Worm (Caenorhabditis elegans) whole organism, L1 larva: ENCODE measurements around the gene C09F12.3.

Source experiments
- C04F5.9 ChIP-seq: sonication (generic microtip); optimal IDR thresholded peaks from 2 replicates; lab custom pipeline; 2016; ENCODE audit warnings: missing genetic modification characterization, missing compliant biosample characterization
- C34B4.2 ChIP-seq: sonication (generic microtip); optimal IDR thresholded peaks from 2 replicates; lab custom pipeline; 2017; ENCODE audit warnings: mild to moderate bottlenecking, missing genetic modification characterization, missing compliant biosample characterization
- alr-1 ChIP-seq: fragments of 200-800 bp; sonication (Bioruptor generic); optimal IDR thresholded peaks from 2 replicates; lab custom pipeline; 2018; ENCODE audit warnings: borderline replicate concordance, mild to moderate bottlenecking, missing genetic modification characterization, missing compliant biosample characterization
- aly-2 ChIP-seq: fragments of 150-350 bp; optimal IDR thresholded peaks from 2 replicates; lab custom pipeline; 2014; ENCODE audit warnings: missing biosample characterization, missing genetic modification characterization
- ama-1 ChIP-seq: fragments of 150-350 bp; optimal IDR thresholded peaks from 2 replicates; lab custom pipeline; 2014
- ceh-8 ChIP-seq: fragments of 200-800 bp; sonication (Bioruptor generic); optimal IDR thresholded peaks from 2 replicates; lab custom pipeline; 2018; ENCODE audit warnings: mild to moderate bottlenecking, missing genetic modification characterization, moderate library complexity, missing compliant biosample characterization
- ceh-88 ChIP-seq: fragments of 200-800 bp; sonication (Bioruptor generic); IDR thresholded peaks from 2 replicates; pipeline ENCODE4 v1.3.6; 2022; ENCODE audit warnings: missing genetic modification characterization, missing compliant biosample characterization
- ces-1 ChIP-seq: fragments of 150-350 bp; optimal IDR thresholded peaks from 2 replicates; lab custom pipeline; 2014; ENCODE audit warnings: missing biosample characterization, missing genetic modification reagents, missing genetic modification characterization
- dpl-1 ChIP-seq, 3 experiments: fragments of 150-350 bp in 2 of 3; sonication (generic microtip) in 1 of 3; optimal IDR thresholded peaks; 2 replicates each; lab custom pipeline; 2014 to 2017; ENCODE audit warnings: missing biosample characterization in 3 of 3, missing genetic modification characterization in 3 of 3, missing genetic modification reagents in 3 of 3
- egl-27 ChIP-seq, 2 experiments: fragments of 150-350 bp in 1 of 2; sonication (generic microtip); optimal IDR thresholded peaks; 3 replicates each; lab custom pipeline; 2017 to 2018; ENCODE audit warnings: missing biosample characterization in 2 of 2, missing genetic modification characterization in 2 of 2, missing genetic modification reagents in 2 of 2
- elt-2 ChIP-seq: sonication (generic microtip); optimal IDR thresholded peaks from 2 replicates; lab custom pipeline; 2016; ENCODE audit warnings: missing genetic modification characterization, mild to moderate bottlenecking, inconsistent platforms, missing compliant biosample characterization, missing genetic modification reagents
- elt-3 ChIP-seq, 6 experiments: fragments of 150-350 bp in 1 of 6; sonication (generic microtip); optimal IDR thresholded peaks; 2 replicates each; lab custom pipeline; 2017 to 2018; ENCODE audit warnings: missing biosample characterization in 6 of 6, missing genetic modification characterization in 6 of 6, inconsistent platforms in 1 of 6
- fos-1 ChIP-seq: fragments of 150-350 bp; optimal IDR thresholded peaks from 2 replicates; lab custom pipeline; 2014; ENCODE audit warnings: missing biosample characterization, missing genetic modification characterization
- grh-1 ChIP-seq: fragments of 200-800 bp; sonication (Bioruptor generic); IDR thresholded peaks from 2 replicates; pipeline ENCODE4 v1.3.6; 2022; ENCODE audit warnings: missing genetic modification reagents, missing genetic modification characterization, missing compliant biosample characterization
- hpl-2 ChIP-seq: fragments of 150-350 bp; optimal IDR thresholded peaks from 2 replicates; lab custom pipeline; 2014; ENCODE audit warnings: missing biosample characterization, missing genetic modification reagents, missing genetic modification characterization
- isw-1 ChIP-seq: fragments of 200-800 bp; sonication (Bioruptor generic); IDR thresholded peaks from 2 replicates; pipeline ENCODE4 v1.3.6; 2022; ENCODE audit warnings: missing genetic modification characterization, missing compliant biosample characterization
- jun-1 ChIP-seq: fragments of 150-350 bp; optimal IDR thresholded peaks from 2 replicates; lab custom pipeline; 2014; ENCODE audit warnings: missing biosample characterization, missing genetic modification reagents, missing genetic modification characterization
- lin-13 ChIP-seq: fragments of 150-350 bp; optimal IDR thresholded peaks from 2 replicates; lab custom pipeline; 2014; ENCODE audit warnings: missing biosample characterization, missing genetic modification reagents, missing genetic modification characterization
- lin-35 ChIP-seq, 2 experiments: fragments of 150-350 bp; optimal IDR thresholded peaks; 2 replicates each; lab custom pipeline; 2014; ENCODE audit warnings: missing biosample characterization in 2 of 2, missing genetic modification characterization in 2 of 2, missing genetic modification reagents in 2 of 2
- lin-39 ChIP-seq: fragments of 150-350 bp; optimal IDR thresholded peaks from 2 replicates; lab custom pipeline; 2014; ENCODE audit warnings: missing biosample characterization, missing genetic modification reagents, missing genetic modification characterization
- lir-3 ChIP-seq: sonication (generic microtip); optimal IDR thresholded peaks from 2 replicates; lab custom pipeline; 2016; ENCODE audit warnings: mild to moderate bottlenecking, missing genetic modification characterization, moderate library complexity, missing compliant biosample characterization; ENCODE audit not compliant: poor library complexity
- nhr-12 ChIP-seq: sonication (generic microtip); optimal IDR thresholded peaks from 2 replicates; lab custom pipeline; 2017; ENCODE audit warnings: missing biosample characterization, missing genetic modification characterization
- nhr-20 ChIP-seq: sonication (generic microtip); optimal IDR thresholded peaks from 2 replicates; lab custom pipeline; 2016; ENCODE audit warnings: mild to moderate bottlenecking, missing genetic modification characterization, missing compliant biosample characterization
- nhr-47 ChIP-seq: sonication (generic microtip); optimal IDR thresholded peaks from 2 replicates; lab custom pipeline; 2016; ENCODE audit warnings: mild to moderate bottlenecking, missing genetic modification characterization, moderate library complexity, missing compliant biosample characterization
- nhr-71 ChIP-seq: sonication (generic microtip); optimal IDR thresholded peaks from 2 replicates; lab custom pipeline; 2016; ENCODE audit warnings: mild to moderate bottlenecking, missing genetic modification characterization, moderate library complexity, missing compliant biosample characterization
- nhr-76 ChIP-seq: sonication (generic microtip); optimal IDR thresholded peaks from 2 replicates; lab custom pipeline; 2017; ENCODE audit warnings: missing biosample characterization, missing genetic modification characterization
- nhr-77 ChIP-seq: fragments of 150-350 bp; optimal IDR thresholded peaks from 2 replicates; lab custom pipeline; 2014; ENCODE audit warnings: missing biosample characterization, missing genetic modification characterization
- nhr-84 ChIP-seq: sonication (generic microtip); optimal IDR thresholded peaks from 2 replicates; lab custom pipeline; 2017; ENCODE audit warnings: missing biosample characterization, missing genetic modification characterization
- nhr-90 ChIP-seq: sonication (generic microtip); optimal IDR thresholded peaks from 2 replicates; lab custom pipeline; 2016; ENCODE audit warnings: mild to moderate bottlenecking, missing genetic modification characterization, missing compliant biosample characterization; ENCODE audit not compliant: poor library complexity
- pag-3 ChIP-seq: sonication (generic microtip); optimal IDR thresholded peaks from 2 replicates; lab custom pipeline; 2017; ENCODE audit warnings: missing genetic modification characterization, mild to moderate bottlenecking, missing compliant biosample characterization, antibody characterized with exemption, borderline replicate concordance; ENCODE audit not compliant: insufficient read depth
- rnt-1 ChIP-seq: sonication (generic microtip); optimal IDR thresholded peaks from 2 replicates; lab custom pipeline; 2016; ENCODE audit warnings: mild to moderate bottlenecking, missing genetic modification characterization, moderate library complexity, missing compliant biosample characterization
- skn-1 ChIP-seq: fragments of 150-350 bp; optimal IDR thresholded peaks from 2 replicates; lab custom pipeline; 2014; ENCODE audit warnings: missing biosample characterization, missing genetic modification characterization
- snpc-4 ChIP-seq: fragments of 150-350 bp; optimal IDR thresholded peaks from 2 replicates; lab custom pipeline; 2014; ENCODE audit warnings: missing biosample characterization, missing genetic modification characterization
- snu-23 ChIP-seq: sonication (generic microtip); optimal IDR thresholded peaks from 2 replicates; lab custom pipeline; 2016; ENCODE audit warnings: missing genetic modification characterization, missing compliant biosample characterization
- sptf-1 ChIP-seq: fragments of 150-350 bp; optimal IDR thresholded peaks from 2 replicates; lab custom pipeline; 2014; ENCODE audit warnings: missing biosample characterization, missing genetic modification characterization
- sup-37 ChIP-seq: fragments of 200-800 bp; sonication (Bioruptor generic); optimal IDR thresholded peaks from 2 replicates; lab custom pipeline; 2018; ENCODE audit warnings: mild to moderate bottlenecking, missing genetic modification characterization, missing compliant biosample characterization
- tbx-2 ChIP-seq: sonication (generic microtip); optimal IDR thresholded peaks from 2 replicates; lab custom pipeline; 2016; ENCODE audit warnings: missing genetic modification characterization, missing compliant biosample characterization
- tlp-1 ChIP-seq: fragments of 150-350 bp; optimal IDR thresholded peaks from 2 replicates; lab custom pipeline; 2014; ENCODE audit warnings: missing biosample characterization, missing genetic modification characterization
- unc-62 ChIP-seq: fragments of 150-350 bp; optimal IDR thresholded peaks from 2 replicates; lab custom pipeline; 2014; ENCODE audit warnings: missing biosample characterization, missing genetic modification reagents, missing genetic modification characterization
- unc-98 ChIP-seq: fragments of 200-800 bp; sonication (Bioruptor generic); IDR thresholded peaks from 2 replicates; pipeline ENCODE4 v1.3.6; 2022; ENCODE audit warnings: missing genetic modification characterization, missing compliant biosample characterization
- zag-1 ChIP-seq: fragments of 150-350 bp; optimal IDR thresholded peaks from 2 replicates; lab custom pipeline; 2014; ENCODE audit warnings: missing biosample characterization, missing genetic modification characterization

C09F12.3 gene

DNA sequence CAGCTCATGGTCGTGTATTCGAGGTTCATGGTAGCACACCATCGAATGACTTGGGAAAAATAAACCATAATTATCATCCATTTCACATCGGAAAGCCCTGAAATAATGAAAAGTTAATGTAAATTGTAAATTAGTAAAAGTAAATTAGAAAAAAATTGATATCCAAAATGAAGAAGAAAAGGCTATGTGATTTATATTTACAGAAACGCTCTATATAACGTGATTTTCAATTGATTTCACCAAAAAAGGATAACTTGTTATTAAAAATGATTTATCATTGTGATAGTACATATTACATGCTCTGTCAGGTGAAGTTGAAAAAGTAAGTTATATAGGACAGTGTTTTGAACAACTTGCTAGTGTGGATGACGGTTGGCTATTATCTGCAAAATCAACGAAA lies at the start of gene C09F12.3:
Gene C09F12.3 (minus strand): TSS at position 101 of the 400 bp plus-strand sequence.
- no peak for TF ChIP-seq lin-39 (tag; lab: Kevin White, UChicago)
- TF ChIP-seq egl-27 (tag; optimal IDR thresholded peaks at IDR 0.05; lab: Kevin White, UChicago): no peak
- no peak for TF ChIP-seq pag-3 (tag; lab: Kevin White, UChicago)
- no peak for TF ChIP-seq sptf-1 (tag; lab: Kevin White, UChicago)
- TF ChIP-seq C34B4.2 (tag; lab: Kevin White, UChicago): no peak
- no peak for TF ChIP-seq unc-62 (GFP tag; lab: Kevin White, UChicago)

ce11 chrX:11088952-11089351 lies 46.3 kb upstream of the C09F12.3 start, which contains the start of gene W04G3.11:
W04G3.11 (plus strand) TSS chrX:11089195.
- TF ChIP-seq isw-1 (GFP tag; lab: Robert Waterston, UW): no peak
- TF ChIP-seq jun-1 (tag; lab: Kevin White, UChicago): no peak
- TF ChIP-seq ceh-8: no peak
- no peak for TF ChIP-seq lin-39 (tag; lab: Kevin White, UChicago)
- no peak for TF ChIP-seq nhr-84 (tag; lab: Kevin White, UChicago)
- no peak for TF ChIP-seq rnt-1
- no peak for TF ChIP-seq aly-2 (tag; lab: Kevin White, UChicago)
- no peak for TF ChIP-seq unc-98 (GFP tag; lab: Robert Waterston, UW)
- TF ChIP-seq lir-3: no peak
- TF ChIP-seq zag-1 (tag; lab: Kevin White, UChicago): no peak
- no peak for TF ChIP-seq fos-1
- no peak for TF ChIP-seq alr-1 (tag; lab: Kevin White, UChicago)
- no peak for TF ChIP-seq tlp-1
- TF ChIP-seq hpl-2: no peak
- TF ChIP-seq elt-2 (tag; lab: Kevin White, UChicago): no peak
- TF ChIP-seq ama-1 (lab: Kevin White, UChicago): no peak

- TF ChIP-seq nhr-76: no peak
- TF ChIP-seq grh-1 (GFP tag; lab: Robert Waterston, UW): no peak
- no peak for TF ChIP-seq lin-13
- no peak for TF ChIP-seq ceh-88 (GFP tag; lab: Robert Waterston, UW)
- no peak for TF ChIP-seq snpc-4
- TF ChIP-seq snu-23 (GFP tag; lab: Kevin White, UChicago): no peak
- no peak for TF ChIP-seq unc-62 (GFP tag; lab: Kevin White, UChicago)
- no peak for TF ChIP-seq lir-3
- TF ChIP-seq nhr-12 (tag; lab: Kevin White, UChicago): no peak
- no peak for TF ChIP-seq nhr-47 (tag; lab: Kevin White, UChicago)
- TF ChIP-seq aly-2 (tag; lab: Kevin White, UChicago): no peak
- TF ChIP-seq rnt-1: no peak
- TF ChIP-seq sup-37 (GFP tag; lab: Kevin White, UChicago): no peak
- TF ChIP-seq nhr-77: no peak
- no peak for TF ChIP-seq elt-3 (tag; optimal IDR thresholded peaks at IDR 0.05; lab: Kevin White, UChicago)
Measured at ce11 chrX:11085162-11085561, 42.5 kb upstream of the C09F12.3 start, which contains the start of gene W04G3.7. W04G3.7 (minus strand) TSS chrX:11085262.

DNA sequence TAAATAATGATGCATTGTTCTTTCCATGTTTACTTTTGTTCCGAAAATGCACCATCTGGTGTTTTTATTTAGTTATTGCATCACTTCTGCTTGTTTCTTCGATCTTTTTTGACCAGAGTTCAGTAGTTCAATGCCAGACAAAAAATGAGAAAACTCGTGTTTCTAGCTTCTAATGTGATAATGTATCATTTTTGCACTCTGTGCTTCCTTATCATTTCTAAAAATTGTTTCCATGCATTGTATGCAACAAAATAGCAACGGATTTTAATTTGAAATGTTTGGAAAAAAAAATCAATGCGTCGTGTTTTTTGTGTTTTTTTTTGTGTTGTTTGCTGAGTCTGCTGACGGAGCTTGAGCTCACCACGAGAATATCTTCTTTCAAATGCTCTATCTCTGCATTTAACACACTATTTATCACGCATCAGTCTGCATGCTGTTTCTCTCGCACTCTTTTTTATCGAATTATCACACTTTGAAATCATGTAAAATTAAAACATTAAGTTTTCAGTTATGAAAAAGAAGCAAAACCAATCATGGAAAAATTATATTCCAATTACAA lies 37.6 kb upstream of the C09F12.3 start, which contains the start of gene sulp-7:
Gene sulp-7 (plus strand): TSS at position 509 of the 559 bp plus-strand sequence.
- no peak for TF ChIP-seq nhr-12 (tag; lab: Kevin White, UChicago)
- TF ChIP-seq ces-1 (GFP tag; lab: Kevin White, UChicago): no peak
- TF ChIP-seq tbx-2: no peak
- TF ChIP-seq nhr-20 (tag; lab: Kevin White, UChicago): peak; percentile 2
- no peak for TF ChIP-seq skn-1 (tag; lab: Kevin White, UChicago)
- peak; percentile 22 for TF ChIP-seq rnt-1
- TF ChIP-seq lin-35 (GFP tag; optimal IDR thresholded peaks at IDR 0.05; lab: Kevin White, UChicago): no peak
- no peak for TF ChIP-seq dpl-1 (GFP tag; optimal IDR thresholded peaks at IDR 0.05; lab: Kevin White, UChicago)
- peak; percentile 35 for TF ChIP-seq nhr-71 (tag; lab: Kevin White, UChicago)
- TF ChIP-seq nhr-76: no peak
- TF ChIP-seq sptf-1 (tag; lab: Kevin White, UChicago): no peak
- TF ChIP-seq nhr-90: no peak
- no peak for TF ChIP-seq C04F5.9 (tag; lab: Kevin White, UChicago)
- peak; percentile 55 for TF ChIP-seq elt-2 (tag; lab: Kevin White, UChicago)
